Worm (Caenorhabditis elegans): ENCODE data around the gene C29F5.8.
A peak's percentile ranks its signal among the peaks of the same experiment; 100 is the strongest.

The C29F5.8 gene

ce11 chrII:6262222-6262621, 44.0 kb upstream of the C29F5.8 start, which contains the start of gene F13H8.12 (continued):
- TF ChIP-seq nhr-42 (GFP tag; IDR thresholded peaks at IDR 0.05) (no peak), skn-1 (tag; optimal IDR thresholded peaks at IDR 0.05) (no peak)

ce11 chrII:6263685-6264084, 42.5 kb upstream of the C29F5.8 start, which contains the start of gene F13H8.3:
TSS of gene F13H8.3 (plus strand) at chrII:6263985.
- TF ChIP-seq R02D3.7 (tag; optimal IDR thresholded peaks at IDR 0.05) (no peak), vab-7 (GFP tag; IDR thresholded peaks at IDR 0.05) (no peak), Y48G9A.11 (GFP tag; IDR thresholded peaks at IDR 0.05) (no peak), snpc-1.2 (GFP tag; IDR thresholded peaks at IDR 0.05) (no peak), aly-2 (tag; optimal IDR thresholded peaks at IDR 0.05) (no peak), sdz-12 (GFP tag; optimal IDR thresholded peaks at IDR 0.05) (no peak), ZK337.2 (GFP tag; IDR thresholded peaks at IDR 0.05) (no peak), ceh-44 (GFP tag; IDR thresholded peaks at IDR 0.05) (no peak), Y5F2A.4 (GFP tag; optimal IDR thresholded peaks at IDR 0.05) (no peak), zip-2 (tag; optimal IDR thresholded peaks at IDR 0.05) (no peak), ceh-62 (tag; optimal IDR thresholded peaks at IDR 0.05) (no peak), lir-3 (tag; optimal IDR thresholded peaks at IDR 0.05) (no peak), nhr-11 (tag; optimal IDR thresholded peaks at IDR 0.05) (no peak)

ce11 chrII:6267983-6268382, 38.2 kb upstream of the C29F5.8 start, which contains the start of gene F13H8.8:
TSS of gene F13H8.8 (minus strand) at chrII:6268083.
- TF ChIP-seq spr-3 (GFP tag; optimal IDR thresholded peaks at IDR 0.05) (no peak), tag-97 (GFP tag; IDR thresholded peaks at IDR 0.05) (no peak), madf-9 (GFP tag; conservative IDR thresholded peaks at IDR 0.05) (no peak), egl-27 (tag; optimal IDR thresholded peaks at IDR 0.05) (no peak), hlh-30 (tag; optimal IDR thresholded peaks at IDR 0.05; ENCODE audit: insufficient read depth) (no peak), saeg-2 (GFP tag; IDR thresholded peaks at IDR 0.05) (no peak), jun-1 (tag; optimal IDR thresholded peaks at IDR 0.05) (no peak)

ce11 chrII:6269805-6270414, 36.3 kb upstream of the C29F5.8 start, which contains the start of gene F13H8.2:
TSS of gene F13H8.2 (plus strand) at chrII:6270364.
- TF ChIP-seq arid-1 (GFP tag; conservative IDR thresholded peaks at IDR 0.05) (peak; percentile 93), daf-12 (tag; optimal IDR thresholded peaks at IDR 0.05) (no peak), ceh-44 (GFP tag; IDR thresholded peaks at IDR 0.05) (peak; percentile 79), zfp-2 (tag; optimal IDR thresholded peaks at IDR 0.05) (no peak), hif-1 (tag; optimal IDR thresholded peaks at IDR 0.05) (peak in 1 of 2 experiments; percentile 58), ztf-11 (tag; optimal IDR thresholded peaks at IDR 0.05) (no peak), pqm-1 (tag; optimal IDR thresholded peaks at IDR 0.05) (no peak), nhr-111 (GFP tag; optimal IDR thresholded peaks at IDR 0.05) (no peak), fkh-10 (GFP tag; optimal IDR thresholded peaks at IDR 0.05) (no peak), ZK546.5 (tag; optimal IDR thresholded peaks at IDR 0.05) (no peak), daf-16 (GFP tag; optimal IDR thresholded peaks at IDR 0.05) (peak in 1 of 2 experiments; percentile 5), daf-16 (tag; optimal IDR thresholded peaks at IDR 0.05) (peak; percentile 6), aly-2 (tag; optimal IDR thresholded peaks at IDR 0.05) (no peak), egl-43 (GFP tag; IDR thresholded peaks at IDR 0.05) (peak; percentile 78), mep-1 (tag; optimal IDR thresholded peaks at IDR 0.05) (peak; percentile 81), mes-2 (tag; optimal IDR thresholded peaks at IDR 0.05; ENCODE audit: poor library complexity, severe bottlenecking) (peak; percentile 92), zag-1 (tag; optimal IDR thresholded peaks at IDR 0.05) (no peak), nhr-76 (tag; optimal IDR thresholded peaks at IDR 0.05) (no peak), ceh-20 (GFP tag; IDR thresholded peaks at IDR 0.05) (peak; percentile 77), Y48G9A.11 (GFP tag; IDR thresholded peaks at IDR 0.05) (peak; percentile 70), lir-3 (tag; optimal IDR thresholded peaks at IDR 0.05) (no peak), tag-97 (GFP tag; IDR thresholded peaks at IDR 0.05) (no peak), mdl-1 (tag; optimal IDR thresholded peaks at IDR 0.05) (peak in 1 of 2 experiments; percentile 52), R02D3.7 (tag; optimal IDR thresholded peaks at IDR 0.05) (no peak), daf-8 (GFP tag; IDR thresholded peaks at IDR 0.05) (no peak), ctbp-1 (GFP tag; IDR thresholded peaks at IDR 0.05) (peak; percentile 91), F26F4.8 (GFP tag; conservative IDR thresholded peaks at IDR 0.05) (no peak), dmd-9 (GFP tag; IDR thresholded peaks at IDR 0.05) (peak; percentile 71), D1046.2 (GFP tag; IDR thresholded peaks at IDR 0.05) (no peak), nhr-42 (GFP tag; IDR thresholded peaks at IDR 0.05) (peak; percentile 67; the same call in 1 of the 2 replicates), spr-3 (GFP tag; optimal IDR thresholded peaks at IDR 0.05) (no peak)

Measured in whole organism, L4 larva.